Fruit fly (Drosophila melanogaster) whole organism, embryonic: Measurements from ENCODE around the gene Mf.

Experiments used
- CG10147 ChIP-seq: fragments of 200-800 bp; sonication (Bioruptor generic); optimal IDR thresholded peaks from 2 replicates; lab custom pipeline; 2019; ENCODE audit warnings: missing biosample characterization, mild to moderate bottlenecking, missing genetic modification characterization, moderate library complexity
- CG10366 ChIP-seq: fragments of 200-800 bp; sonication (Bioruptor generic); IDR thresholded peaks from 2 replicates; pipeline ENCODE4 v1.3.6; 2022; ENCODE audit warnings: missing biosample characterization, missing genetic modification characterization
- CG10543 ChIP-seq: fragments of 200-800 bp; sonication (Bioruptor generic); optimal IDR thresholded peaks from 3 replicates; lab custom pipeline; 2017; ENCODE audit warnings: missing biosample characterization, mild to moderate bottlenecking, missing genetic modification characterization, moderate library complexity
- CG10565 ChIP-seq: fragments of 200-800 bp; sonication (Bioruptor generic); optimal IDR thresholded peaks from 3 replicates; lab custom pipeline; 2016; ENCODE audit warnings: missing biosample characterization, mild to moderate bottlenecking, missing genetic modification characterization
- CG11085 ChIP-seq: fragments of 200-800 bp; sonication (Bioruptor generic); IDR thresholded peaks from 2 replicates; pipeline ENCODE4 v1.3.6; 2022; ENCODE audit warnings: missing biosample characterization, missing genetic modification characterization
- CG11504 ChIP-seq: fragments of 200-800 bp; sonication (Bioruptor generic); optimal IDR thresholded peaks from 3 replicates; lab custom pipeline; 2019; ENCODE audit warnings: missing biosample characterization, mild to moderate bottlenecking, missing genetic modification characterization, moderate library complexity
- CG12236 ChIP-seq: fragments of 200-800 bp; sonication (Bioruptor generic); optimal IDR thresholded peaks from 2 replicates; lab custom pipeline; 2016; ENCODE audit warnings: missing biosample characterization, missing genetic modification characterization
- CG17359 ChIP-seq: fragments of 200-800 bp; sonication (Bioruptor generic); optimal IDR thresholded peaks from 3 replicates; lab custom pipeline; 2018; ENCODE audit warnings: missing biosample characterization, mild to moderate bottlenecking, missing genetic modification characterization, moderate library complexity
- CG17802 ChIP-seq: fragments of 200-800 bp; sonication (Bioruptor generic); optimal IDR thresholded peaks from 2 replicates; lab custom pipeline; 2018; ENCODE audit warnings: missing biosample characterization, mild to moderate bottlenecking, missing genetic modification characterization, moderate library complexity
- CG2199 ChIP-seq: fragments of 200-800 bp; sonication (Bioruptor generic); IDR thresholded peaks from 3 replicates; pipeline ENCODE4 v1.3.6; 2022; ENCODE audit warnings: missing biosample characterization, missing genetic modification characterization
- CG3065 ChIP-seq: fragments of 200-800 bp; sonication (Bioruptor generic); optimal IDR thresholded peaks from 2 replicates; lab custom pipeline; 2016; ENCODE audit warnings: missing biosample characterization, missing genetic modification characterization
- CG3281 ChIP-seq: fragments of 200-800 bp; sonication (Bioruptor generic); optimal IDR thresholded peaks from 3 replicates; lab custom pipeline; 2017; ENCODE audit warnings: missing biosample characterization, mild to moderate bottlenecking, missing genetic modification characterization
- CG34376 ChIP-seq: fragments of 200-800 bp; sonication (Bioruptor generic); optimal IDR thresholded peaks from 2 replicates; lab custom pipeline; 2018; ENCODE audit warnings: missing biosample characterization, mild to moderate bottlenecking, missing genetic modification characterization
- CG4424 ChIP-seq: fragments of 200-800 bp; sonication (Bioruptor generic); optimal IDR thresholded peaks from 3 replicates; lab custom pipeline; 2016; ENCODE audit warnings: missing biosample characterization, missing genetic modification characterization
- CG4820 ChIP-seq: fragments of 200-800 bp; sonication (Bioruptor generic); optimal IDR thresholded peaks from 3 replicates; lab custom pipeline; 2016; ENCODE audit warnings: missing biosample characterization, missing genetic modification characterization
- CG6175 ChIP-seq: fragments of 200-800 bp; sonication (Bioruptor generic); IDR thresholded peaks from 3 replicates; pipeline ENCODE4 v1.3.6; 2022; ENCODE audit warnings: missing biosample characterization, missing genetic modification characterization
- CG7556 ChIP-seq: fragments of 200-800 bp; sonication (Bioruptor generic); optimal IDR thresholded peaks from 2 replicates; lab custom pipeline; 2017; ENCODE audit warnings: missing biosample characterization, mild to moderate bottlenecking, missing genetic modification characterization
- CG8290 ChIP-seq, 3 experiments: fragments of 200-800 bp; sonication (Bioruptor generic); optimal IDR thresholded peaks; 2 replicates each; lab custom pipeline; 2016 to 2019; ENCODE audit warnings: missing biosample characterization in 3 of 3, missing genetic modification characterization in 3 of 3, mild to moderate bottlenecking in 2 of 3, moderate library complexity in 1 of 3
- D ChIP-seq, 2 experiments: fragments of 200-800 bp in 1 of 2; fragments of >200 bp in 1 of 2; sonication (Bioruptor generic) in 1 of 2; optimal IDR thresholded peaks; 2 replicates in 1 of 2; 3 replicates in 1 of 2; lab custom pipeline; 2017; ENCODE audit warnings: mild to moderate bottlenecking in 1 of 2, missing biosample characterization in 1 of 2, missing genetic modification characterization in 1 of 2, missing genetic modification reagents in 1 of 2
- D19A ChIP-seq: fragments of 200-800 bp; optimal IDR thresholded peaks from 3 replicates; lab custom pipeline; 2019; ENCODE audit warnings: missing biosample characterization, mild to moderate bottlenecking, missing genetic modification characterization, moderate library complexity
- Dfd ChIP-seq, 2 experiments: fragments of >200 bp; optimal IDR thresholded peaks; 2 replicates each; lab custom pipeline; 2017; ENCODE audit warnings: missing biosample characterization in 2 of 2, missing genetic modification characterization in 2 of 2
- Drgx ChIP-seq: fragments of 200-800 bp; sonication (Bioruptor generic); IDR thresholded peaks from 2 replicates; pipeline ENCODE4 v1.3.6; 2022; ENCODE audit warnings: missing biosample characterization, missing genetic modification characterization
- Fer2 ChIP-seq: fragments of 200-800 bp; sonication (Bioruptor generic); optimal IDR thresholded peaks from 2 replicates; lab custom pipeline; 2018; ENCODE audit warnings: missing biosample characterization, mild to moderate bottlenecking, missing genetic modification characterization, moderate library complexity
- GATAe ChIP-seq: fragments of 200-800 bp; sonication (Bioruptor generic); conservative IDR thresholded peaks from 2 replicates; pipeline ENCODE4 v1.3.6; 2022; ENCODE audit warnings: missing biosample characterization, missing genetic modification characterization
- Hey ChIP-seq: fragments of 200-800 bp; sonication (Bioruptor generic); optimal IDR thresholded peaks from 3 replicates; lab custom pipeline; 2018; ENCODE audit warnings: missing biosample characterization, mild to moderate bottlenecking, missing genetic modification characterization
- HmgZ ChIP-seq: fragments of 200-800 bp; sonication (Bioruptor generic); optimal IDR thresholded peaks from 2 replicates; lab custom pipeline; 2018; ENCODE audit warnings: missing biosample characterization, mild to moderate bottlenecking, missing genetic modification characterization
- Mad ChIP-seq: fragments of 200-800 bp; sonication (Bioruptor generic); optimal IDR thresholded peaks from 2 replicates; lab custom pipeline; 2016; ENCODE audit warnings: missing biosample characterization, missing genetic modification characterization
- Rx ChIP-seq: fragments of 200-800 bp; sonication (Bioruptor generic); IDR thresholded peaks from 2 replicates; pipeline ENCODE4 v1.3.6; 2022; ENCODE audit warnings: missing biosample characterization, missing genetic modification characterization
- Trl ChIP-seq, 3 experiments: fragments of >200 bp in 2 of 3; fragments of 200-800 bp in 1 of 3; sonication (Bioruptor generic) in 1 of 3; optimal IDR thresholded peaks; 2 replicates in 1 of 3; 3 replicates in 2 of 3; lab custom pipeline; 2016 to 2017; ENCODE audit warnings: missing biosample characterization in 1 of 3, missing genetic modification characterization in 1 of 3
- bcd ChIP-seq: fragments of 200-800 bp; sonication (Bioruptor generic); optimal IDR thresholded peaks from 2 replicates; lab custom pipeline; 2017; ENCODE audit warnings: missing biosample characterization, mild to moderate bottlenecking, missing genetic modification characterization
- br ChIP-seq: fragments of >200 bp; optimal IDR thresholded peaks from 2 replicates; lab custom pipeline; 2017
- chn ChIP-seq: fragments of 200-800 bp; sonication (Bioruptor generic); optimal IDR thresholded peaks from 2 replicates; lab custom pipeline; 2016; ENCODE audit warnings: missing biosample characterization, missing genetic modification characterization
- dmrt99B ChIP-seq: fragments of 200-800 bp; sonication (Bioruptor generic); optimal IDR thresholded peaks from 2 replicates; lab custom pipeline; 2018; ENCODE audit warnings: missing biosample characterization, mild to moderate bottlenecking, missing genetic modification characterization, moderate library complexity
- ftz-f1 ChIP-seq: fragments of 200-800 bp; sonication (Bioruptor generic); optimal IDR thresholded peaks from 2 replicates; lab custom pipeline; 2016; ENCODE audit warnings: missing biosample characterization, missing genetic modification characterization
- fu2 ChIP-seq: fragments of 200-800 bp; sonication (Bioruptor generic); optimal IDR thresholded peaks from 2 replicates; lab custom pipeline; 2016; ENCODE audit warnings: missing biosample characterization, missing genetic modification characterization
- grau ChIP-seq: fragments of 200-800 bp; optimal IDR thresholded peaks from 3 replicates; lab custom pipeline; 2019; ENCODE audit warnings: missing biosample characterization, mild to moderate bottlenecking, missing genetic modification characterization, moderate library complexity
- gsb ChIP-seq: fragments of 200-800 bp; sonication (Bioruptor generic); IDR thresholded peaks from 2 replicates; pipeline ENCODE4 v1.3.6; 2022; ENCODE audit warnings: missing biosample characterization, missing genetic modification characterization
- h ChIP-seq: fragments of >200 bp; optimal IDR thresholded peaks from 2 replicates; lab custom pipeline; 2017
- jigr1 ChIP-seq: fragments of 200-800 bp; sonication (Bioruptor generic); IDR thresholded peaks from 3 replicates; pipeline ENCODE4 v1.3.6; 2022; ENCODE audit warnings: missing biosample characterization, missing genetic modification characterization
- jumu ChIP-seq: fragments of 200-800 bp; sonication (Bioruptor generic); optimal IDR thresholded peaks from 3 replicates; lab custom pipeline; 2016; ENCODE audit warnings: missing biosample characterization, missing genetic modification characterization
- kah ChIP-seq: fragments of 200-800 bp; sonication (Bioruptor generic); optimal IDR thresholded peaks from 2 replicates; lab custom pipeline; 2018; ENCODE audit warnings: missing biosample characterization, mild to moderate bottlenecking, missing genetic modification characterization
- lbe ChIP-seq: fragments of 200-800 bp; sonication (Bioruptor generic); optimal IDR thresholded peaks from 2 replicates; lab custom pipeline; 2016; ENCODE audit warnings: missing biosample characterization, mild to moderate bottlenecking, missing genetic modification characterization
- mirr ChIP-seq: fragments of 200-800 bp; sonication (Bioruptor generic); optimal IDR thresholded peaks from 3 replicates; lab custom pipeline; 2018; ENCODE audit warnings: missing biosample characterization, mild to moderate bottlenecking, missing genetic modification characterization
- onecut ChIP-seq: fragments of 200-800 bp; sonication (Bioruptor generic); IDR thresholded peaks from 2 replicates; pipeline ENCODE4 v1.3.6; 2022; ENCODE audit warnings: missing biosample characterization, missing genetic modification characterization
- p53 ChIP-seq: fragments of 200-800 bp; sonication (Bioruptor generic); optimal IDR thresholded peaks from 2 replicates; lab custom pipeline; 2016; ENCODE audit warnings: missing biosample characterization, missing genetic modification characterization
- phol ChIP-seq: fragments of 200-800 bp; sonication (Bioruptor generic); optimal IDR thresholded peaks from 3 replicates; lab custom pipeline; 2018; ENCODE audit warnings: missing biosample characterization, mild to moderate bottlenecking, missing genetic modification characterization, moderate library complexity
- sna ChIP-seq: fragments of 200-800 bp; sonication (Bioruptor generic); IDR thresholded peaks from 2 replicates; pipeline ENCODE4 v1.3.6; 2022; ENCODE audit warnings: missing biosample characterization, missing genetic modification characterization; ENCODE audit not compliant: partially characterized antibody
- so ChIP-seq: fragments of 200-800 bp; sonication (Bioruptor generic); IDR thresholded peaks from 3 replicates; pipeline ENCODE4 v1.3.6; 2022; ENCODE audit warnings: missing biosample characterization, missing genetic modification characterization
- stwl ChIP-seq: fragments of 200-800 bp; sonication (Bioruptor generic); optimal IDR thresholded peaks from 3 replicates; lab custom pipeline; 2018; ENCODE audit warnings: missing biosample characterization, mild to moderate bottlenecking, missing genetic modification characterization, moderate library complexity
- z ChIP-seq: fragments of 200-800 bp; sonication (Bioruptor generic); IDR thresholded peaks from 3 replicates; pipeline ENCODE4 v1.3.6; 2022; ENCODE audit warnings: missing biosample characterization, missing genetic modification characterization
- zen ChIP-seq: fragments of 200-800 bp; sonication (Bioruptor generic); optimal IDR thresholded peaks from 3 replicates; lab custom pipeline; 2018; ENCODE audit warnings: missing biosample characterization, mild to moderate bottlenecking, missing genetic modification characterization, moderate library complexity

The Mf gene

DNA sequence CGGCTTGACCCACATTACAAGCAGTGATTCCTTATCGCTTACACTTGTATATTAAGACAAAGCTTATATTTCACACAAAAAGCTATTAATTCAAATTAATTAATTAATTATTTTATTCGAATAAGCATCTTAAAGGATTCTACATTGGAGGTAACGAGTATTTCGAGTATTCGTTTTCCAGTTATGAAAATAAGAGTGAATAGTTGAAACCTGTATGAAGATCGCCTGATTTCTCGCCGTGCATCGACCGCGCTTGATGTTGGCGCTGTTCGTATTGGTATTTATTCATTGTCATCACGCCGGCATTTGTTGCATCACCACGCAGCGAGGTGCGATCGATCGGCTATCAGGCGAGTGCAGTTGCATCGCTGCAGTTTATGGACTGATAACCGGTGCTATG, 35.8 kb downstream of the Mf start (continued):
- TF ChIP-seq CG34376 (GFP tag; lab: Kevin White, UChicago) (no peak), Hey (tag; lab: Kevin White, UChicago) (no peak), CG2199 (no peak), CG10543 (GFP tag; lab: Kevin White, UChicago) (no peak), sna (GFP tag; lab: Robert Waterston, UW) (no peak), zen (no peak), CG8290 (GFP tag; optimal IDR thresholded peaks at IDR 0.05; lab: Kevin White, UChicago) (no peak), CG8290 (tag; optimal IDR thresholded peaks at IDR 0.05; lab: Kevin White, UChicago) (no peak), CG3281 (GFP tag; lab: Kevin White, UChicago) (peak; percentile 17), CG17359 (peak; percentile 47), CG10565 (GFP tag; lab: Kevin White, UChicago) (no peak), p53 (no peak), gsb (GFP tag; lab: Robert Waterston, UW) (no peak), kah (GFP tag; lab: Kevin White, UChicago) (no peak), CG4820 (GFP tag; lab: Kevin White, UChicago) (no peak), D19A (tag; lab: Kevin White, UChicago) (peak; percentile 14), D (optimal IDR thresholded peaks at IDR 0.05; lab: Kevin White, UChicago) (no peak), D (GFP tag; optimal IDR thresholded peaks at IDR 0.05; lab: Kevin White, UChicago) (peak; percentile 23), HmgZ (tag; lab: Kevin White, UChicago) (peak; percentile 5), Fer2 (tag; lab: Kevin White, UChicago) (no peak), z (no peak), mirr (GFP tag; lab: Kevin White, UChicago) (no peak), lbe (no peak), so (GFP tag; lab: Robert Waterston, UW) (no peak), Dfd (GFP tag; optimal IDR thresholded peaks at IDR 0.05; lab: Kevin White, UChicago) (no peak), Mad (GFP tag; lab: Kevin White, UChicago) (no peak), fu2 (GFP tag; lab: Kevin White, UChicago) (no peak), grau (tag; lab: Kevin White, UChicago) (peak; percentile 52), ftz-f1 (GFP tag; lab: Kevin White, UChicago) (peak; percentile 20), CG11504 (tag; lab: Kevin White, UChicago) (peak; percentile 62), jumu (no peak), onecut (GFP tag; lab: Robert Waterston, UW) (peak; percentile 44), br (lab: Kevin White, UChicago) (no peak), phol (tag; lab: Kevin White, UChicago) (peak; percentile 59), CG3065 (GFP tag; lab: Kevin White, UChicago) (no peak), CG11085 (GFP tag; lab: Robert Waterston, UW) (no peak), CG10147 (GFP tag; lab: Kevin White, UChicago) (no peak), CG10366 (GFP tag; lab: Robert Waterston, UW) (peak; percentile 61), CG6175 (no peak), GATAe (no peak), Trl (optimal IDR thresholded peaks at IDR 0.05; lab: Kevin White, UChicago) (no peak), Trl (GFP tag; optimal IDR thresholded peaks at IDR 0.05; lab: Kevin White, UChicago) (no peak), stwl (tag; lab: Kevin White, UChicago) (no peak), bcd (GFP tag; lab: Kevin White, UChicago) (peak; percentile 54), Rx (no peak; the same call in 1 of the 2 replicates), Drgx (GFP tag; lab: Robert Waterston, UW) (peak; percentile 78), CG12236 (no peak), jigr1 (GFP tag; lab: Robert Waterston, UW) (no peak), chn (GFP tag; lab: Kevin White, UChicago) (no peak), h (no peak), CG7556 (peak; percentile 37), dmrt99B (tag; lab: Kevin White, UChicago) (peak; percentile 71), CG4424 (peak; percentile 51), CG17802 (peak; percentile 2)
